Worm (Caenorhabditis elegans): ENCODE results near the gene F25D1.5.
A peak's percentile ranks its signal among the peaks of the same experiment; 100 is the strongest.

F25D1.5 gene

ce11 chrV:10555239-10555638 is 8.7 kb upstream of the F25D1.5 start, which contains the start of gene F32G8.3:
TSS of gene F32G8.3 (minus strand) at chrV:10555339.
- TF ChIP-seq vab-15 (tag; optimal IDR thresholded peaks at IDR 0.05) (no peak), ceh-63 (GFP tag; optimal IDR thresholded peaks at IDR 0.05) (no peak), unc-30 (tag; optimal IDR thresholded peaks at IDR 0.05) (no peak), ztf-4 (tag; optimal IDR thresholded peaks at IDR 0.05) (no peak), snu-23 (GFP tag; optimal IDR thresholded peaks at IDR 0.05) (no peak), elt-2 (tag; optimal IDR thresholded peaks at IDR 0.05) (no peak), ztf-11 (tag; optimal IDR thresholded peaks at IDR 0.05) (no peak), pax-3 (tag; optimal IDR thresholded peaks at IDR 0.05) (no peak), lin-14 (GFP tag; optimal IDR thresholded peaks at IDR 0.05) (no peak), fkh-8 (tag; optimal IDR thresholded peaks at IDR 0.05) (no peak), nhr-11 (tag; optimal IDR thresholded peaks at IDR 0.05) (no peak), tbx-2 (tag; optimal IDR thresholded peaks at IDR 0.05) (no peak)

- TF ChIP-seq swsn-7 (tag; optimal IDR thresholded peaks at IDR 0.05) (no peak), mep-1 (tag; optimal IDR thresholded peaks at IDR 0.05) (no peak), egl-13 (tag; optimal IDR thresholded peaks at IDR 0.05) (no peak), zag-1 (tag; optimal IDR thresholded peaks at IDR 0.05) (no peak), dpl-1 (GFP tag; optimal IDR thresholded peaks at IDR 0.05) (no peak), nhr-77 (tag; optimal IDR thresholded peaks at IDR 0.05) (no peak), hlh-17 (GFP tag; optimal IDR thresholded peaks at IDR 0.05; ENCODE audit: borderline replicate concordance) (no peak)
Observed at ce11 chrV:10549717-10550116, 3.1 kb upstream of the F25D1.5 start, which contains the start of gene F32G8.2. TSS of gene F32G8.2 (plus strand) at chrV:10550017.

ce11 chrV:10548981-10549380 is 2.4 kb upstream of the F25D1.5 start, which contains the start of gene srd-34:
TSS of gene srd-34 (minus strand) at chrV:10549081.
- TF ChIP-seq nhr-90 (tag; optimal IDR thresholded peaks at IDR 0.05; ENCODE audit: poor library complexity) (no peak), nhr-77 (tag; optimal IDR thresholded peaks at IDR 0.05) (no peak), tlp-1 (tag; optimal IDR thresholded peaks at IDR 0.05) (no peak), nhr-28 (tag; optimal IDR thresholded peaks at IDR 0.05) (no peak), snu-23 (GFP tag; optimal IDR thresholded peaks at IDR 0.05) (no peak), ceh-90 (tag; optimal IDR thresholded peaks at IDR 0.05) (no peak), unc-130 (tag; optimal IDR thresholded peaks at IDR 0.05) (no peak), unc-86 (tag; optimal IDR thresholded peaks at IDR 0.05) (no peak), irx-1 (tag; optimal IDR thresholded peaks at IDR 0.05) (no peak), dsc-1 (tag; optimal IDR thresholded peaks at IDR 0.05) (no peak)

- TF ChIP-seq lin-14 (GFP tag; optimal IDR thresholded peaks at IDR 0.05), result no peak
- TF ChIP-seq efl-1 (optimal IDR thresholded peaks at IDR 0.05), result no peak
- TF ChIP-seq efl-1 (GFP tag; optimal IDR thresholded peaks at IDR 0.05 in 1 of 2), result peak in 1 of 2 experiments; percentile 64
- no peak for TF ChIP-seq sox-4 (tag; optimal IDR thresholded peaks at IDR 0.05)
Observed at ce11 chrV:10540024-10540423, 6.6 kb downstream of the F25D1.5 start, which contains the start of gene degt-1. TSS of gene degt-1 (plus strand) at chrV:10540324.

ce11 chrV:10539114-10539513 is 7.5 kb downstream of the F25D1.5 start, which contains the start of gene F25D1.8:
TSS of gene F25D1.8 (plus strand) at chrV:10539414.
- TF ChIP-seq ets-5 (GFP tag; IDR thresholded peaks at IDR 0.05) (no peak), alr-1 (tag; optimal IDR thresholded peaks at IDR 0.05; ENCODE audit: borderline replicate concordance) (no peak), F16B12.6 (tag; optimal IDR thresholded peaks at IDR 0.05) (no peak), unc-62 (GFP tag; optimal IDR thresholded peaks at IDR 0.05) (no peak), C04F5.9 (tag; optimal IDR thresholded peaks at IDR 0.05) (no peak), pag-3 (tag; optimal IDR thresholded peaks at IDR 0.05; ENCODE audit: borderline replicate concordance, insufficient read depth) (no peak), isw-1 (GFP tag; IDR thresholded peaks at IDR 0.05) (no peak), nhr-20 (tag; optimal IDR thresholded peaks at IDR 0.05) (no peak), efl-3 (GFP tag; optimal IDR thresholded peaks at IDR 0.05) (no peak), nhr-76 (tag; optimal IDR thresholded peaks at IDR 0.05) (no peak)
